Worm (Caenorhabditis elegans) whole organism, late embryonic: Measurements from ENCODE around the gene fip-4.

Experiments
- C38D4.7 ChIP-seq: fragments of 200-800 bp; sonication (Bioruptor generic); optimal IDR thresholded peaks from 2 replicates; lab custom pipeline; 2018; ENCODE audit warnings: mild to moderate bottlenecking, missing genetic modification characterization, moderate library complexity, missing compliant biosample characterization
- K02D7.2 ChIP-seq: sonication (generic microtip); optimal IDR thresholded peaks from 2 replicates; lab custom pipeline; 2017; ENCODE audit warnings: mild to moderate bottlenecking, missing genetic modification characterization, missing compliant biosample characterization
- Y22D7AL.16 ChIP-seq: sonication (generic microtip); optimal IDR thresholded peaks from 2 replicates; lab custom pipeline; 2016; ENCODE audit warnings: missing genetic modification characterization, missing compliant biosample characterization
- ama-1 ChIP-seq: fragments of 150-350 bp; optimal IDR thresholded peaks from 2 replicates; lab custom pipeline; 2014
- ceh-14 ChIP-seq: sonication (generic microtip); optimal IDR thresholded peaks from 2 replicates; lab custom pipeline; 2016; ENCODE audit warnings: missing genotype, missing genetic modification characterization, missing compliant biosample characterization
- ceh-18 ChIP-seq: sonication (generic microtip); optimal IDR thresholded peaks from 2 replicates; lab custom pipeline; 2016; ENCODE audit warnings: missing genetic modification characterization, missing compliant biosample characterization
- ceh-19 ChIP-seq: fragments of 200-800 bp; sonication (Bioruptor generic); optimal IDR thresholded peaks from 2 replicates; lab custom pipeline; 2018; ENCODE audit warnings: mild to moderate bottlenecking, missing genetic modification characterization, missing compliant biosample characterization
- ceh-2 ChIP-seq: sonication (generic microtip); optimal IDR thresholded peaks from 2 replicates; lab custom pipeline; 2016; ENCODE audit warnings: missing genotype, missing genetic modification characterization, missing compliant biosample characterization
- ceh-22 ChIP-seq: sonication (generic microtip); optimal IDR thresholded peaks from 2 replicates; lab custom pipeline; 2017; ENCODE audit warnings: missing biosample characterization, missing genetic modification characterization
- ceh-30 ChIP-seq: fragments of 150-350 bp; optimal IDR thresholded peaks from 2 replicates; lab custom pipeline; 2014; ENCODE audit warnings: missing biosample characterization, missing genetic modification characterization
- ceh-31 ChIP-seq: sonication (generic microtip); optimal IDR thresholded peaks from 2 replicates; lab custom pipeline; 2016; ENCODE audit warnings: missing genetic modification characterization, missing compliant biosample characterization
- ceh-34 ChIP-seq: sonication (generic microtip); optimal IDR thresholded peaks from 2 replicates; lab custom pipeline; 2016; ENCODE audit warnings: mild to moderate bottlenecking, missing genetic modification characterization, missing compliant biosample characterization
- ceh-45 ChIP-seq: fragments of 200-800 bp; sonication (Bioruptor generic); IDR thresholded peaks from 2 replicates; pipeline ENCODE4 v1.3.6; 2022; ENCODE audit warnings: missing genetic modification reagents, missing genetic modification characterization, missing compliant biosample characterization
- ceh-9 ChIP-seq: sonication (generic microtip); optimal IDR thresholded peaks from 2 replicates; lab custom pipeline; 2016; ENCODE audit warnings: mild to moderate bottlenecking, missing genetic modification characterization, inconsistent platforms, missing compliant biosample characterization
- che-1 ChIP-seq: sonication (generic microtip); optimal IDR thresholded peaks from 2 replicates; lab custom pipeline; 2016; ENCODE audit warnings: mild to moderate bottlenecking, missing genetic modification characterization, missing compliant biosample characterization
- dve-1 ChIP-seq: sonication (generic microtip); optimal IDR thresholded peaks from 2 replicates; lab custom pipeline; 2017; ENCODE audit warnings: antibody characterized with exemption, mild to moderate bottlenecking, missing genetic modification characterization, missing compliant biosample characterization
- elt-2 ChIP-seq: sonication (generic microtip); optimal IDR thresholded peaks from 2 replicates; lab custom pipeline; 2016; ENCODE audit warnings: missing genetic modification reagents, missing genetic modification characterization, missing compliant biosample characterization
- elt-4 ChIP-seq: sonication (generic microtip); optimal IDR thresholded peaks from 2 replicates; lab custom pipeline; 2016; ENCODE audit warnings: missing genetic modification characterization, missing compliant biosample characterization
- eyg-1 ChIP-seq: sonication (generic microtip); optimal IDR thresholded peaks from 2 replicates; lab custom pipeline; 2016; ENCODE audit warnings: missing genotype, missing genetic modification characterization, missing compliant biosample characterization
- fax-1 ChIP-seq: sonication (generic microtip); optimal IDR thresholded peaks from 2 replicates; lab custom pipeline; 2016; ENCODE audit warnings: missing genotype, missing genetic modification characterization, missing compliant biosample characterization
- fkh-10 ChIP-seq: fragments of 150-350 bp; optimal IDR thresholded peaks from 2 replicates; lab custom pipeline; 2014; ENCODE audit warnings: missing biosample characterization, missing genetic modification reagents, missing genetic modification characterization
- fkh-6 ChIP-seq: sonication (generic microtip); optimal IDR thresholded peaks from 2 replicates; lab custom pipeline; 2016; ENCODE audit warnings: missing genetic modification characterization, missing compliant biosample characterization
- hlh-15 ChIP-seq: sonication (generic microtip); optimal IDR thresholded peaks from 2 replicates; lab custom pipeline; 2016; ENCODE audit warnings: missing genetic modification characterization, missing compliant biosample characterization
- hlh-30 ChIP-seq: sonication (generic microtip); optimal IDR thresholded peaks from 2 replicates; lab custom pipeline; 2017; ENCODE audit warnings: antibody characterized with exemption, missing genetic modification characterization, missing compliant biosample characterization; ENCODE audit not compliant: insufficient read depth
- hlh-6 ChIP-seq: sonication (generic microtip); optimal IDR thresholded peaks from 2 replicates; lab custom pipeline; 2016; ENCODE audit warnings: missing genotype, missing genetic modification characterization, missing compliant biosample characterization
- hlh-8 ChIP-seq: sonication (generic microtip); optimal IDR thresholded peaks from 2 replicates; lab custom pipeline; 2016; ENCODE audit warnings: missing genotype, missing genetic modification characterization, missing compliant biosample characterization
- lin-11 ChIP-seq: fragments of 200-800 bp; sonication (Bioruptor generic); optimal IDR thresholded peaks from 2 replicates; lab custom pipeline; 2018; ENCODE audit warnings: mild to moderate bottlenecking, missing genetic modification characterization, missing compliant biosample characterization
- madf-2 ChIP-seq: sonication (generic microtip); optimal IDR thresholded peaks from 2 replicates; lab custom pipeline; 2017; ENCODE audit warnings: missing genetic modification characterization, missing compliant biosample characterization
- nfya-1 ChIP-seq: sonication (generic microtip); optimal IDR thresholded peaks from 2 replicates; lab custom pipeline; 2017; ENCODE audit warnings: missing genetic modification characterization, mild to moderate bottlenecking, missing compliant biosample characterization, antibody characterized with exemption, moderate library complexity
- nhr-11 ChIP-seq: fragments of 150-350 bp; optimal IDR thresholded peaks from 2 replicates; lab custom pipeline; 2014; ENCODE audit warnings: missing biosample characterization, missing genetic modification characterization
- nhr-232 ChIP-seq: sonication (generic microtip); optimal IDR thresholded peaks from 2 replicates; lab custom pipeline; 2016; ENCODE audit warnings: missing genetic modification characterization, missing compliant biosample characterization
- odd-2 ChIP-seq: sonication (generic microtip); optimal IDR thresholded peaks from 2 replicates; lab custom pipeline; 2017; ENCODE audit warnings: antibody characterized with exemption, mild to moderate bottlenecking, missing genetic modification characterization, missing compliant biosample characterization
- pax-1 ChIP-seq: fragments of 150-350 bp; optimal IDR thresholded peaks from 2 replicates; lab custom pipeline; 2014; ENCODE audit warnings: missing biosample characterization, missing genetic modification characterization
- pha-2 ChIP-seq: sonication (generic microtip); optimal IDR thresholded peaks from 2 replicates; lab custom pipeline; 2017; ENCODE audit warnings: mild to moderate bottlenecking, missing genetic modification characterization, missing compliant biosample characterization
- pqm-1 ChIP-seq: sonication (generic microtip); optimal IDR thresholded peaks from 2 replicates; lab custom pipeline; 2016; ENCODE audit warnings: missing genetic modification characterization, missing compliant biosample characterization
- ref-2 ChIP-seq: sonication (generic microtip); optimal IDR thresholded peaks from 2 replicates; lab custom pipeline; 2016; ENCODE audit warnings: missing genetic modification characterization, missing compliant biosample characterization
- rnt-1 ChIP-seq: sonication (generic microtip); optimal IDR thresholded peaks from 2 replicates; lab custom pipeline; 2016; ENCODE audit warnings: missing genetic modification characterization, missing compliant biosample characterization
- sdc-2 ChIP-seq: sonication (generic microtip); optimal IDR thresholded peaks from 2 replicates; lab custom pipeline; 2016; ENCODE audit warnings: missing genotype, missing genetic modification characterization, missing compliant biosample characterization
- sox-2 ChIP-seq: fragments of 200-800 bp; sonication (Bioruptor generic); IDR thresholded peaks from 2 replicates; pipeline ENCODE4 v1.3.6; 2022; ENCODE audit warnings: missing genetic modification reagents, missing genetic modification characterization, missing compliant biosample characterization
- ttx-3 ChIP-seq: sonication (generic microtip); optimal IDR thresholded peaks from 2 replicates; lab custom pipeline; 2016; ENCODE audit warnings: missing genetic modification reagents, missing genetic modification characterization, missing compliant biosample characterization
- unc-3 ChIP-seq, 2 experiments: fragments of 200-800 bp in 1 of 2; sonication (Bioruptor generic) in 1 of 2; sonication (generic microtip) in 1 of 2; conservative IDR thresholded peaks in 1 of 2; optimal IDR thresholded peaks in 1 of 2; 2 replicates each; pipeline versions ENCODE4 v1.3.6 to Lab custom; 2016 to 2022; ENCODE audit warnings: missing compliant biosample characterization in 2 of 2, missing genetic modification characterization in 2 of 2, missing genetic modification reagents in 1 of 2
- unc-42 ChIP-seq: sonication (generic microtip); optimal IDR thresholded peaks from 2 replicates; lab custom pipeline; 2016; ENCODE audit warnings: missing genotype, missing genetic modification characterization, missing compliant biosample characterization
- unc-55 ChIP-seq: sonication (generic microtip); optimal IDR thresholded peaks from 2 replicates; lab custom pipeline; 2017; ENCODE audit warnings: missing biosample characterization, missing genetic modification reagents, missing genetic modification characterization
- ztf-16 ChIP-seq: sonication (generic microtip); optimal IDR thresholded peaks from 2 replicates; lab custom pipeline; 2017; ENCODE audit warnings: missing genetic modification characterization, missing compliant biosample characterization

Gene fip-4

DNA sequence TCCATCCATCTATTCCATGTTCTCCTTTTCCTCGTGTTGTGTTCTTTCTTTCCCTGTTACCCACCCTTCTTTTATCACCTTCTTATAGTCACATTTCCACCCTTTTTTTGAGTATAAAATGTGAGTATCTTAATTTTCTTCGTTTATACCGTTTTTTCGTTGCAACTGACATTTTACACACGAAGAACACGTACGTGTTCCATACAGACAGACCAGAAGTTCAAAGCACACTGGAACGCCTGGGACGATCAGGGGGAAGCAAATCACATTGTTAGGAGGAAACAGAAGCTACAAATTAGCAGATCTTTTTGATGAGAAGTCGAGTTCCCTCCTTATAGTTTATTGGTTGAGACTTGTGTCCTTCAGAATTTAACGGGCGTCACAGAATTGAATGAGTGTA lies 4.6 kb upstream of the fip-4 start:
- no peak for TF ChIP-seq madf-2 (tag; lab: Kevin White, UChicago)
- TF ChIP-seq K02D7.2 (tag; lab: Kevin White, UChicago) = no peak
- no peak for TF ChIP-seq odd-2
- TF ChIP-seq nhr-11 = no peak
- no peak for TF ChIP-seq fkh-10 (GFP tag; lab: Kevin White, UChicago)
- no peak for TF ChIP-seq ttx-3
- no peak for TF ChIP-seq ama-1
- TF ChIP-seq pha-2 (tag; lab: Kevin White, UChicago) = no peak
- TF ChIP-seq hlh-8 (tag; lab: Kevin White, UChicago) = no peak
- TF ChIP-seq C38D4.7 = no peak
- TF ChIP-seq fkh-6 = no peak
- TF ChIP-seq Y22D7AL.16 (tag; lab: Kevin White, UChicago) = no peak
- TF ChIP-seq ceh-30 (tag; lab: Kevin White, UChicago) = no peak
- no peak for TF ChIP-seq ceh-22 (tag; lab: Kevin White, UChicago)
- no peak for TF ChIP-seq hlh-15 (tag; lab: Kevin White, UChicago)
- TF ChIP-seq hlh-6 (tag; lab: Kevin White, UChicago) = no peak
- no peak for TF ChIP-seq eyg-1 (tag; lab: Kevin White, UChicago)
- TF ChIP-seq ceh-31 (tag; lab: Kevin White, UChicago) = no peak
- TF ChIP-seq, all 69 proteins: peak for 0

DNA sequence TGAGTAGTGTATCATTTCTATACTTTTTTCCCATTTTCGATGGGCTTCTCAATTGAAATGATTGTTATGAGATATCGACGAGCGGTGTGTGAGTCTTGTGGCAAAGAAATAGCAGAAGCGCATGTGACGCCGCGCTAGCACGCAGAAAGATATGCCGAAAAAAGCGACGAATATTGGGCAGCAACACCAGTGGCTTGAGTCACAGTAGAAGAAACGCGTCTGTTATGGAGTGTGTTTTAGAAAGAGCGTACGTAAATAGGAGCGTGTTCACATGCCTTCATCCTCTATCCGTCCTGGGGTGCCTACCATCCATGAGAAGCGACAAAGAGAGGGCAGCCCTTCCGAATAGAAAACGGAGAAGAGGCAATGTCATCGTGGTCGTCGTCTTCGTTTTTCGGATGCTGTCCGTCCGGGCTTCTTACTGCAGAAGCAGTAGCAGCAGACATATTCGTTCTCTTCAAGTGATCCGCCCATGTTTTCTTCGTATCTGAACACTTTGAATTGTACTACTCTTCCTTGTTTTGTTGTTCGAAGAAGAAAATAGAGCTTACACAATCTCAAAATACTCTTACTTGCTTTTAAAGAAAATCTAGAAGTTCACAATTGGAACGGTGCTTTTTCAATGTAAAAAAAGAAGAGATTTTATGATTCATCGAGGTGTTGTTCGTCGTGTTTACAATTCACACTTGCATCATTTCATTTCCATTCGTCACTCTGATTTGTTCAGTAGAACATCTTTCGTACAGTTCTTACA lies 1.1 kb downstream of the fip-4 start:
- TF ChIP-seq ceh-9 (tag; lab: Kevin White, UChicago) (no peak), ref-2 (tag; lab: Kevin White, UChicago) (peak; percentile 4)
- TF ChIP-seq, all 69 proteins: peak for 1

DNA sequence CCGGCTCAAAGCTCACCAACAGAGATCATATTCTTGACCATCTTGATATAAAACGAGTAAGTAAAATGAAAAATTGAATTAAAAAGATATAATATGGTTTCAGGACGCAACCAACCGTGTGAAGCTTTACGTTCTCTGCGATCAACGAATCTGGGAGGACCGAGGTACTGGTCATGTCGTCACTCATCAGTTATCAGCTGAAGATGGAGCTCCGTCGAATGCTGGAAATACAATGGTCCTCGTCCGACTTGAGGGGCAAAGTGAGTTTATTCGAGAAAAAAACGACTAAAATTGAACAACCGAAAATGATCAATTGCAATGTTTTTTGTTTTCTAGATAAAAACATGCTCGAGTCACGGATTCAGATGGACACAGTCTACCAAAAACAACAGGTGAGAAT lies 2.6 kb downstream of the fip-4 start:
- TF ChIP-seq hlh-30 (tag; lab: Kevin White, UChicago) = no peak

DNA sequence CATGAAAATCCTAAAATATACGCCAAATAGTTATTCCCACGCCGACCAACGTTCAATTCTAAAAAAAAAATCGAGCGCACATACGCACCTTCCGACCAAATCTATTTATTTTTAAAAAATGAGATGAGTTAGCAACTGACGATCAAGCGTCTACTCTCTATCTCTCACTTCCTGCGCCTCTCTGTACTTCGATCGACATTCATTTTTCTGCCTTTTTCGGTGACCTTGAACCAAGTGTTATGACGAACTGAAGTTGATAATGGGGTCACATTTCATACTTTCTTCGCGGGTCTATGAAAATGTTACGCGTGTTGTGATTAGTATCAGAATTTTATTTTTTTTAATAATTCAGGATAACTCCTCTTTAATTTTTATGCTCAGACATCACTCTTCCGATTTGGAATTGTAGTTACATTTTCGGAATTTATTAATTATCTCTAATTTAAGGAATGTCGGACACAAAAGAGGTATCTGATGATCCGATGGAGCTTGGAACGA lies 3.7 kb downstream of the fip-4 start, which contains the start of gene smk-1:
smk-1 (plus strand) TSS at position 448 of the 498 bp plus-strand sequence.
- no peak for TF ChIP-seq lin-11 (tag; lab: Kevin White, UChicago)
- TF ChIP-seq fkh-6 = no peak
- TF ChIP-seq nhr-232 (tag; lab: Kevin White, UChicago) = no peak
- TF ChIP-seq ceh-31 (tag; lab: Kevin White, UChicago) = no peak
- TF ChIP-seq eyg-1 (tag; lab: Kevin White, UChicago) = no peak

DNA sequence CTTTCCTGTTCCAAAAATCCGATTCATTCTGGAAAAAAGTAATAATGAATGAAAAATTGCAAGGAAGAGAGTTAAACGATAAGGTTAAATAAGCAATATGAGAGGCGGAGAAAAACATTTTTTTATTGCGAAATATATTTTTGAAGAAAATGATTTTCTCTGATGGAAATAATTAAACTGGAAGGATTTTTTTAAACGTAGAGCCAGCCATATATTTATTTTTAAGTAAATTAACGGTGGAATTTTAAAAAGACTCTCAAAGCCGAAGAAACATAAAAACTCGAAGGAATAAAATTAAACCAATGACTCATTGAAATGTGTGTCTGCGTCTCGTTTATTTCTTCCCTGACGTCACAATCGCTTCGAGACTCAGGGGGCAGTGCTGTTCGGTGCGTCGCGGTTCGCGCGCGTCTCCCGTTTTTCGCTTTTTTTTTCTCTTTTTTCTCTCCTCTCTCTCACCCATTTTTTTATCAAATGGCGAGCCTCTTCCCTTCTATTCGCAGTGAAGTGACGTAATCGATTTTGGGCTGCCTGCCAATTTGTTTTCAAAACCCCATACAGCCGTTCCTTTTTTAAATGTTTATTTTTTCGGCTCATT lies 4.9 kb downstream of the fip-4 start, which contains the start of gene vps-60:
vps-60 (minus strand) TSS at position 30 of the 598 bp plus-strand sequence.
- TF ChIP-seq ceh-34 (tag; lab: Kevin White, UChicago) (peak; percentile 69), elt-2 (tag; lab: Kevin White, UChicago) (peak; percentile 80), ztf-16 (tag; lab: Kevin White, UChicago) (peak; percentile 7), sox-2 (GFP tag; lab: Robert Waterston, UW) (no peak), pqm-1 (tag; lab: Kevin White, UChicago) (peak; percentile 51), elt-4 (no peak), unc-42 (tag; lab: Kevin White, UChicago) (peak; percentile 88), nfya-1 (tag; lab: Kevin White, UChicago) (peak; percentile 90), ceh-14 (tag; lab: Kevin White, UChicago) (peak; percentile 82), hlh-30 (tag; lab: Kevin White, UChicago) (peak; percentile 59), che-1 (tag; lab: Kevin White, UChicago) (peak; percentile 3), ceh-2 (tag; lab: Kevin White, UChicago) (peak; percentile 13), ceh-19 (no peak), ceh-45 (GFP tag; lab: Robert Waterston, UW) (no peak), rnt-1 (tag; lab: Kevin White, UChicago) (peak; percentile 58), pax-1 (tag; lab: Kevin White, UChicago) (peak; percentile 9), unc-55 (GFP tag; lab: Kevin White, UChicago) (peak; percentile 61), unc-3 (GFP tag; conservative IDR thresholded peaks at IDR 0.05; lab: Robert Waterston, UW) (no peak), unc-3 (tag; optimal IDR thresholded peaks at IDR 0.05; lab: Kevin White, UChicago) (peak; percentile 4), fax-1 (tag; lab: Kevin White, UChicago) (no peak), dve-1 (tag; lab: Kevin White, UChicago) (peak; percentile 48), sdc-2 (peak; percentile 32), ceh-18 (tag; lab: Kevin White, UChicago) (peak; percentile 89)
